Worm (Caenorhabditis elegans): ENCODE data around the gene str-40.
A peak's percentile ranks its signal among the peaks of the same experiment; 100 is the strongest.

The str-40 gene

DNA sequence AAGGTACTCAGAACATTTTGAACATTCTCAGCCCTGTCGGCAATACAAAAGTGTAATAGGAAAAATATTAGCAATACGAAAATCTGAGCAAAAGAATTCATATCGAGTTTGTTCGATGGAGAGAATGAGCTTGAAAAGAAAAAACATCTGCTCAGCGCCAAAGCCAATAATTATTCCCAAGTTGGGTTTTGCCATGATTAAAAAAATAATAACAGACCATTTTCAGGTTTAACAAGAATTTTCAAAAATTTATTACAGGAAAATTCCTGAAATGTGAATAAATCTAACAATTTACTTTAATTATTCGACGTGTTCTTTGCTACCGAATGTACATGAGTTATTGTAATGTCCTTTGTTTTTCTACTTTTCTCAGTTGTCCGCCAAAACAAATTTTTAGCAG, 36.7 kb downstream of the str-40 start, which contains the start of gene irld-38:
Gene irld-38 (minus strand): TSS at position 101 of the 400 bp plus-strand sequence.
- TF ChIP-seq fkh-10 (GFP tag; optimal IDR thresholded peaks at IDR 0.05) (no peak), ztf-4 (tag; optimal IDR thresholded peaks at IDR 0.05) (no peak), sea-2 (GFP tag; optimal IDR thresholded peaks at IDR 0.05) (no peak), ceh-16 (tag; optimal IDR thresholded peaks at IDR 0.05) (no peak)

DNA sequence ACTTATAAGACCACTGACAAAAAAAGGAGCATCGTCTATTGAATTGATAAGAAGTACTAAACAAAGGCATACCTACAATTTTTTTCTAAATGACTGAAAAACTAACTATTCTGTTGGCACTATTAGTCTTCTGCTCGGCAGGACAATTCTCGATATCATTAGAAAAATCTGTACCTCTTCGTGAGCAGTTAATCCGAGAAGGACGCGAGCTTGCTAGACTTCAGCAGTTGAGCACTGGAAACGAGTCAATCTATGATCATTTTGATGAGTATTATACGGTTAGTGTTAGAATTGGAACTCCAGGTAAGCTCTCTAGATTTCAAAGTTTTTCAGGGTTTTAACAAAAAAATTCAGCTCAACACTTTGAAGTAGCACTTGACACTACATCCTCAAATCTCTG, 40.8 kb downstream of the str-40 start, which contains the start of gene asp-7:
Gene asp-7 (plus strand): TSS at position 81 of the 400 bp plus-strand sequence.
- TF ChIP-seq elt-2 (tag; optimal IDR thresholded peaks at IDR 0.05) (peak; percentile 15), mdl-1 (tag; optimal IDR thresholded peaks at IDR 0.05) (no peak)

DNA sequence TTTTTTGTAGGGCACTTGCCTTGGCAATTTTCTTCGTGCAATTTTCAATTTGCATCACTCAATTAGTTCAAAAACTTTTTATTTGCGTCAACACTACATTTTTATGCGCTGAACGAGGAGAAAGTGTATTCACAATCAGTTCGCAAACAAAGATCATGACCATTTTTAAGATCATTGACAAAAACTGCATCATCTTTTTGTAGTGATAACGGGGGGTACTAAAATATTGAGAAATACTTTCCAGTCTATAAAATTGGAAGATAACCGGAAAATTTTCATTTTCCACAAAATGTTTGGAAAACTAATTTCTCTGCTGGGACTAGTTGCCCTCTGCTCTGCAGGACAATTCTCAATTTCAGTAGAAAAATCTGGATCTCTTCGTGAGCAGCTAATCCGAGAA, 44.7 kb downstream of the str-40 start, which contains the start of gene asp-8:
Gene asp-8 (plus strand): TSS at position 276 of the 400 bp plus-strand sequence.
- TF ChIP-seq sea-2 (GFP tag; optimal IDR thresholded peaks at IDR 0.05) (no peak), elt-2 (tag; optimal IDR thresholded peaks at IDR 0.05) (peak; percentile 54)

DNA sequence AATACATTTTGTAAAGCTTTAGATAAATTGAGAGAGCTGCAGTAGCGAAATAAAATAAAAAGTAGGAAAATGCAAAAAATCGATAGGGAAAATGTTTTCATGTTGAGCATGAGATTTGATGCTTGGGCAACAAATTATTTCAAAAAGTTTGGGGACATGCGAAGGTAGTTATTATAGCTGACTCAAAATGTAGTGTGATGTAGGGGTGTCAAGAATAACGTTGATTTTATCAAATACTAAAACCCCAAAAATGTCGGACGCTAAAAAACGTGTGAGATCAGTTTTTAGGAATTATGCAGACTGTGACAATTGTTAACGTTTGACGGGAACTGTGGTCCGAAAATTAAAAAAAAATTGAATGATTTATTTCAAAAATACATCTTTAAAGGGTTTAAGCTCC, 47.7 kb downstream of the str-40 start, which contains the start of gene irld-12:
Gene irld-12 (minus strand): TSS at position 101 of the 400 bp plus-strand sequence.
- TF ChIP-seq fkh-10 (GFP tag; optimal IDR thresholded peaks at IDR 0.05) (no peak), elt-1 (tag; optimal IDR thresholded peaks at IDR 0.05) (no peak), nhr-237 (tag; optimal IDR thresholded peaks at IDR 0.05) (no peak), daf-12 (tag; optimal IDR thresholded peaks at IDR 0.05) (no peak), skn-1 (tag; optimal IDR thresholded peaks at IDR 0.05) (no peak), egl-5 (tag; optimal IDR thresholded peaks at IDR 0.05) (no peak), nhr-76 (tag; optimal IDR thresholded peaks at IDR 0.05) (no peak), tbx-2 (tag; optimal IDR thresholded peaks at IDR 0.05) (no peak), eor-1 (tag; optimal IDR thresholded peaks at IDR 0.05) (no peak), snpc-4 (tag; optimal IDR thresholded peaks at IDR 0.05) (no peak), ceh-16 (tag; optimal IDR thresholded peaks at IDR 0.05) (no peak), pha-4 (tag; optimal IDR thresholded peaks at IDR 0.05) (no peak), nhr-23 (tag; optimal IDR thresholded peaks at IDR 0.05) (no peak), nhr-67 (tag; optimal IDR thresholded peaks at IDR 0.05) (no peak), sea-2 (GFP tag; optimal IDR thresholded peaks at IDR 0.05) (no peak), ztf-4 (tag; optimal IDR thresholded peaks at IDR 0.05) (no peak), R02D3.7 (tag; optimal IDR thresholded peaks at IDR 0.05) (no peak), mml-1 (tag; optimal IDR thresholded peaks at IDR 0.05) (no peak), lin-39 (tag; optimal IDR thresholded peaks at IDR 0.05) (no peak), unc-39 (tag; optimal IDR thresholded peaks at IDR 0.05) (no peak)

All from whole organism, L3 larva.